Fruit fly (Drosophila melanogaster): ENCODE data around the gene RecQ5.
A peak's percentile ranks its signal among the peaks of the same experiment; 100 is the strongest.

Gene RecQ5

dm6 chr3L:14634019-14634772 lies 2.3 kb upstream of the RecQ5 start (continued):
- no peak for TF ChIP-seq bcd (GFP tag; optimal IDR thresholded peaks at IDR 0.05)
- peak; percentile 43 for TF ChIP-seq Sox102F (GFP tag; optimal IDR thresholded peaks at IDR 0.05)
- peak; percentile 10 for TF ChIP-seq gcm (GFP tag; optimal IDR thresholded peaks at IDR 0.05)
- peak; percentile 14 for TF ChIP-seq Abd-B (GFP tag; optimal IDR thresholded peaks at IDR 0.05)
- TF ChIP-seq dysf (GFP tag; IDR thresholded peaks at IDR 0.05), result peak; percentile 43; the same call in 1 of the 3 replicates
- 0 out of 2 replicates have a peak, but pooled peaks have one; percentile 42 for TF ChIP-seq nerfin-2 (GFP tag; IDR thresholded peaks at IDR 0.05; ENCODE audit: partially characterized antibody)
- TF ChIP-seq Atf3 (GFP tag; optimal IDR thresholded peaks at IDR 0.05), result peak; percentile 45
- peak; percentile 39 for TF ChIP-seq CG18262 (tag; optimal IDR thresholded peaks at IDR 0.05)
- no peak for TF ChIP-seq stc (GFP tag; IDR thresholded peaks at IDR 0.05)
- peak; percentile 73 for TF ChIP-seq corto (GFP tag; optimal IDR thresholded peaks at IDR 0.05)
- TF ChIP-seq CG16815 (GFP tag; optimal IDR thresholded peaks at IDR 0.05), result peak; percentile 5
- TF ChIP-seq HLH4C (GFP tag; IDR thresholded peaks at IDR 0.05; ENCODE audit: partially characterized antibody), result 0 out of 3 replicates have a peak, but pooled peaks have one; percentile 13
- no peak for TF ChIP-seq nerfin-1 (tag; optimal IDR thresholded peaks at IDR 0.05)
- peak; percentile 35 for TF ChIP-seq ind (GFP tag; optimal IDR thresholded peaks at IDR 0.05)
- peak; percentile 41; the same call in 1 of the 3 replicates for TF ChIP-seq zfh1 (GFP tag; IDR thresholded peaks at IDR 0.05)
- TF ChIP-seq ems (GFP tag; optimal IDR thresholded peaks at IDR 0.05), result no peak
- peak; percentile 35 for TF ChIP-seq CG8388 (GFP tag; optimal IDR thresholded peaks at IDR 0.05)
- no peak for TF ChIP-seq bowl (GFP tag; IDR thresholded peaks at IDR 0.05)
- no peak for TF ChIP-seq al (GFP tag; IDR thresholded peaks at IDR 0.05)
- TF ChIP-seq danr (GFP tag; IDR thresholded peaks at IDR 0.05), result no peak
- no peak for TF ChIP-seq h (optimal IDR thresholded peaks at IDR 0.05)
- TF ChIP-seq gem (tag; optimal IDR thresholded peaks at IDR 0.05), result peak; percentile 66
- peak; percentile 27 for TF ChIP-seq CG33213 (GFP tag; optimal IDR thresholded peaks at IDR 0.05)
- no peak for TF ChIP-seq dimm (GFP tag; IDR thresholded peaks at IDR 0.05)
- TF ChIP-seq odd (GFP tag; optimal IDR thresholded peaks at IDR 0.05), result peak; percentile 4
- no peak for TF ChIP-seq H15 (GFP tag; IDR thresholded peaks at IDR 0.05)
- TF ChIP-seq Spps (tag; optimal IDR thresholded peaks at IDR 0.05), result peak; percentile 28
- TF ChIP-seq CG4854 (GFP tag; optimal IDR thresholded peaks at IDR 0.05), result no peak
- TF ChIP-seq CG8478 (optimal IDR thresholded peaks at IDR 0.05), result no peak
- TF ChIP-seq CG9727 (GFP tag; optimal IDR thresholded peaks at IDR 0.05), result peak; percentile 7
- TF ChIP-seq CG42726 (GFP tag; IDR thresholded peaks at IDR 0.05; ENCODE audit: partially characterized antibody), result no peak
- TF ChIP-seq Dfd (GFP tag; optimal IDR thresholded peaks at IDR 0.05), result no peak
- TF ChIP-seq ttk (GFP tag; IDR thresholded peaks at IDR 0.05), result peak; percentile 9; the same call in 1 of the 2 replicates
- peak; percentile 25 for TF ChIP-seq CG12391 (tag; optimal IDR thresholded peaks at IDR 0.05)
- peak; percentile 12 for TF ChIP-seq oc (tag; optimal IDR thresholded peaks at IDR 0.05)
- TF ChIP-seq ci (GFP tag; IDR thresholded peaks at IDR 0.05), result 0 out of 3 replicates have a peak, but pooled peaks have one; percentile 55
- TF ChIP-seq CG17568 (GFP tag; optimal IDR thresholded peaks at IDR 0.05), result no peak
- 0 out of 2 replicates have a peak, but pooled peaks have one; percentile 25 for TF ChIP-seq CG32772 (GFP tag; IDR thresholded peaks at IDR 0.05)
- no peak for TF ChIP-seq CG13624 (GFP tag; optimal IDR thresholded peaks at IDR 0.05)
- no peak for TF ChIP-seq CG34224 (GFP tag; IDR thresholded peaks at IDR 0.05; ENCODE audit: partially characterized antibody)
- 0 out of 3 replicates have a peak, but pooled peaks have one; percentile 55 for TF ChIP-seq Mrtf (GFP tag; IDR thresholded peaks at IDR 0.05)
- peak; percentile 16 for TF ChIP-seq en (GFP tag; optimal IDR thresholded peaks at IDR 0.05)
- peak in 1 of 2 experiments; percentile 68 for TF ChIP-seq Trl (optimal IDR thresholded peaks at IDR 0.05)
- TF ChIP-seq Trl (GFP tag; optimal IDR thresholded peaks at IDR 0.05), result no peak
- TF ChIP-seq E2f2 (GFP tag; IDR thresholded peaks at IDR 0.05), result peak; percentile 23; the same call in 1 of the 2 replicates
- no peak for TF ChIP-seq CG15479 (GFP tag; optimal IDR thresholded peaks at IDR 0.05)
- peak; percentile 6 for TF ChIP-seq Side (GFP tag; optimal IDR thresholded peaks at IDR 0.05)
- no peak for TF ChIP-seq kay (GFP tag; optimal IDR thresholded peaks at IDR 0.05)
- TF ChIP-seq D19B (GFP tag; optimal IDR thresholded peaks at IDR 0.05), result no peak
- TF ChIP-seq CG17612 (GFP tag; IDR thresholded peaks at IDR 0.05), result no peak
